Worm (Caenorhabditis elegans) whole organism, midembryonic: ENCODE measurements around the gene somi-1.

ENCODE experiments used
- T22C8.4 ChIP-seq: fragments of 200-800 bp; sonication (Bioruptor generic); IDR thresholded peaks from 2 replicates; pipeline ENCODE4 v1.3.6; 2022; ENCODE audit warnings: missing genetic modification characterization, missing compliant biosample characterization
- cog-1 ChIP-seq: sonication (generic microtip); optimal IDR thresholded peaks from 2 replicates; lab custom pipeline; 2016; ENCODE audit warnings: missing genetic modification characterization, missing compliant biosample characterization
- flt-1 ChIP-seq: fragments of 200-800 bp; sonication (Bioruptor generic); IDR thresholded peaks from 2 replicates; pipeline ENCODE4 v1.3.6; 2022; ENCODE audit warnings: missing genetic modification characterization, missing compliant biosample characterization
- klf-2 ChIP-seq: fragments of 200-800 bp; sonication (Bioruptor generic); conservative IDR thresholded peaks from 2 replicates; pipeline ENCODE4 v1.3.6; 2022; ENCODE audit warnings: missing genetic modification reagents, missing genetic modification characterization, missing compliant biosample characterization
- med-1 ChIP-seq: sonication (generic microtip); optimal IDR thresholded peaks from 2 replicates; lab custom pipeline; 2017; ENCODE audit warnings: missing genetic modification characterization, mild to moderate bottlenecking, missing compliant biosample characterization, antibody characterized with exemption, missing genetic modification reagents; ENCODE audit not compliant: insufficient read depth
- ref-1 ChIP-seq: fragments of 200-800 bp; sonication (Bioruptor generic); conservative IDR thresholded peaks from 2 replicates; pipeline ENCODE4 v1.3.6; 2022; ENCODE audit warnings: missing genetic modification reagents, missing genetic modification characterization, missing compliant biosample characterization
- tab-1 ChIP-seq: fragments of 200-800 bp; sonication (Bioruptor generic); IDR thresholded peaks from 2 replicates; pipeline ENCODE4 v1.3.6; 2022; ENCODE audit warnings: missing genetic modification characterization, missing compliant biosample characterization
- ztf-23 ChIP-seq: fragments of 200-800 bp; sonication (Bioruptor generic); IDR thresholded peaks from 2 replicates; pipeline ENCODE4 v1.3.6; 2022; ENCODE audit warnings: missing genetic modification reagents, missing genetic modification characterization, missing compliant biosample characterization
- ztf-29 ChIP-seq: fragments of 200-800 bp; sonication (Bioruptor generic); IDR thresholded peaks from 2 replicates; pipeline ENCODE4 v1.3.6; 2022; ENCODE audit warnings: missing genetic modification reagents, missing genetic modification characterization, missing compliant biosample characterization

somi-1 gene

DNA sequence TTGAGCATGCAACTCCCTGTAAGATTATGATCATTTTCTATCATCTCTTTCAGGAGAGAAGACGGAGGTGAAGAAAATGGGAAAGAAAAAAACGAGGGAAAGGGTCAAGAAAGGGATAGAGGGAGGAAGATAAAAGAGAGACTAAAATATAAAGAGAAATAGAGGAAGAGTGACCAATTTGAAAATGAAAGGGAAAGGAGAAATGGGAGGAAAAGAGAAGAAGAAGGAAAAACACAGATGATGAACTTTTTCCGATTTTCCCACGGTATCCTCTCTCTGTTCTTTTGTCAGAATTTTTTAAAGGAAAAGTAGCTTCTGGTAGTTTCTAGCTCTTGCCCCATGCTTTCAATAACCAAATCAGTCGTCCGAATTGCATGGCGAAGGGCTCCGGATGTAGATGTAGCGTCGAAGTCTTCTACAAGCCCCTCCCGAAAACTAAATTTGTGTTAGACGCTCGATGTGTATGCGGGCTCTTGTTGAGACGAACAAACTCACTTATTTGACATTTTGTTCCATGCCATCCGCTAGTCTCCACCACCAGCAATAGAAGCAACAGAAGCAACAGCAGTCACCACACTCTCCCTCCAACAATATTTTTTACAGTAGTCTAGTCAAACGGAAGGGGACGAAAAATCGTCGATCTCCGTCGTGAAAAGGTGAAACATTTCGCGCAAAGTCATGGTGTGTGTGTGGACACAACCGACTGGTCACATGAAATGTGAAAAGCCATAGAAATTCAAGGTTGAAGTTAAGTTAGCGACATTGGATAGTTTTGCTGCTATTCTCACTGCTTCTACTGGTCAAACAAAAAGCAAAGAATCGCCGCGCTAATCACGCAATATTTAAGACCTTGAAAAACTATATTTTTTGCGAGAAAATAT is at the start of gene somi-1:
Gene somi-1, minus strand, starts transcription at position 18 of the 881 bp plus-strand sequence.
- TF ChIP-seq T22C8.4 (GFP tag; lab: Robert Waterston, UW): no peak
- peak; percentile 15; the same call in 1 of the 2 replicates for TF ChIP-seq ztf-23

DNA sequence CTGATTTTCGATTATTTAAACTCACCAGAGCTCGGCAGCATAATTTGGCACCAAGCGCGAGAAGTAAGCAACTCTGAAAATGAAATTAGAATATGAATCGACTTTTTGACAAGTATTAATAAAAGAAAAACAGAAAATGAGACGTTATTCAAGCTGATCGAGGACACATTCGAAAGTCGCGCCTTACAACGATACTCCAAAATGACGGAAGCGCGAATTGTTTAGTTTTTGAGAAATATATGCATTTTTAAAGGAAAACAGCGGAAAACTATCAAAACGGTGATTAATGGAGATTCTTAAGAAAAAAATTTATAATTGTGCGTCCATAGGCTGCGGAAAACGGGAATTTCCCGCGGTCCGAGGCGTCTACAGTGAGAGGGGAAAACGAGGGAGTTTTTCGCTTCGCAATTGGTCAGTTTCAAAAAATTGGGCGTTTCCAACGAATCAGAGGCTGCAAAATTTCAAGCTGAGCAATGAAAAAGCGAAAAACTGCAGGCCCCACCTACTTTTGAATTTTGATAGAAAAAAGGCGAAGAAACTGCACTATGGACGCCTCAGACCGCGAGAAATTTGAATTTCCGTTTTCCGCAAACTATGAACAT is 46.4 kb upstream of the somi-1 start, which contains the start of gene mes-4:
Gene mes-4, minus strand, starts transcription at position 73 of the 602 bp plus-strand sequence.
- TF ChIP-seq med-1: no peak
- no peak for TF ChIP-seq flt-1
- no peak for TF ChIP-seq cog-1 (tag; lab: Kevin White, UChicago)
- TF ChIP-seq ref-1 (GFP tag; lab: Robert Waterston, UW): no peak
- TF ChIP-seq ztf-23: no peak
- TF ChIP-seq ztf-29: no peak
- TF ChIP-seq tab-1 (GFP tag; lab: Robert Waterston, UW): no peak
- no peak for TF ChIP-seq T22C8.4 (GFP tag; lab: Robert Waterston, UW)
- TF ChIP-seq klf-2: no peak

DNA sequence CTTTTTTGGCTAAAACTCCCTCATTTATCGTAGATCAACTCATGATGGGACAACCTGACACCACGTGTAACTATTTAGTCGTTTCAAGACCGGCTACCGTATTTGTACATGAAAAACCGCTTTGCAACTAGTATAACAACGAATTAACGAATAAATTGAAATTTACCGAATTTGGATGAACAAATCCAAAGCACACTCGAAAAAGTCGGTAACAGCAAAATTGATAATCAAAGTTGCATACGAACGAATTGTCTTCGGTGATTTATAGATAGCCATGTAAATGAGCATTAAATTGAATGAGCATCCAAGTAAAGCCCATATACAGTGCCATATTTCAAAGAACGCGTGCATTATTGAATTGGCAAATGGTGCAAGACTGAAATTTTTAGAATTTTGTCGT is 41.2 kb upstream of the somi-1 start, which contains the start of gene srd-17:
Gene srd-17, minus strand, starts transcription at position 351 of the 400 bp plus-strand sequence.
- TF ChIP-seq ref-1 (GFP tag; lab: Robert Waterston, UW): no peak
- no peak for TF ChIP-seq cog-1 (tag; lab: Kevin White, UChicago)
- no peak for TF ChIP-seq ztf-23
- no peak for TF ChIP-seq flt-1
- no peak for TF ChIP-seq T22C8.4 (GFP tag; lab: Robert Waterston, UW)
- no peak for TF ChIP-seq tab-1 (GFP tag; lab: Robert Waterston, UW)
- no peak for TF ChIP-seq ztf-29
- TF ChIP-seq med-1: no peak
- no peak for TF ChIP-seq klf-2

DNA sequence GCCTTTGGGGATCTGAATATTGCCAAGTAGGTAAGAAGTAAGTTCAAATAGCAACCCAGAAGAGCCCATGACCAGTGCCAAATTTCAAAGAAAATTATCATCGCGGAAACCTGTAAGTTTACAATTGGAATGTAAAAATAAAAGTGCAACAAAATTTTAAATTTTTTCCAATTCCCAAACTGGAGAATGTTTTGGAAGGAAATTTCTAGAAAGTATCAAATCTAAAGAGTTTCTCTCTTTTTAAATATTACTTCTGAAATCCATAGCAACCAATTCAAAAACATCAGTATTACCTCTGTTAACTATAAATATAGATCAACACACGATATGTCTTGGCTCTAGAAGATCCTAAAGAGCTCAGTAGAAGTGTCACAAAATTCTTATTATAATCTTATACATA is 37.5 kb upstream of the somi-1 start, which contains the start of gene srd-19:
Gene srd-19, minus strand, starts transcription at position 101 of the 400 bp plus-strand sequence.
- TF ChIP-seq tab-1 (GFP tag; lab: Robert Waterston, UW): no peak
- TF ChIP-seq ztf-29: no peak

DNA sequence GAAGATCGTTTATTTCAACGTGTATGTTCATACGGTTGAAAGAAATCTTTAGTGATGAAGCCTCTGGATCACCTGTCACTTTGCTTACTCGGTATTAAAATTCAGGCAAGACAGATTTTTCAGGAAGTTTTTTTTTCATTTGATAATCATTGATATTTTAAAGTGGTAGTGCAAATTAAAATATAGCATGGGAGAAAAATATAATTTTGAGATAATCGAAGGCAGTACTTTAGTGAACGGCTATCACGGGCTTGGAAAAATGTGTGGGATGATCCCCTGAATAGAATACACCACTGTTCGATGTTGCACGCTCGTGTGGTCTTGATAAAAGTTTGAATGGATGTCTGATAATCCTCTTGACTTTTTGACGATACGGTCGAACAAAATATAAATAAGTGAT is 36.2 kb upstream of the somi-1 start:
- TF ChIP-seq ref-1 (GFP tag; lab: Robert Waterston, UW): no peak
- no peak for TF ChIP-seq T22C8.4 (GFP tag; lab: Robert Waterston, UW)
- no peak for TF ChIP-seq tab-1 (GFP tag; lab: Robert Waterston, UW)
- no peak for TF ChIP-seq flt-1
- no peak for TF ChIP-seq med-1
- no peak for TF ChIP-seq cog-1 (tag; lab: Kevin White, UChicago)
- no peak for TF ChIP-seq klf-2
- TF ChIP-seq ztf-23: no peak
- TF ChIP-seq ztf-29: no peak

DNA sequence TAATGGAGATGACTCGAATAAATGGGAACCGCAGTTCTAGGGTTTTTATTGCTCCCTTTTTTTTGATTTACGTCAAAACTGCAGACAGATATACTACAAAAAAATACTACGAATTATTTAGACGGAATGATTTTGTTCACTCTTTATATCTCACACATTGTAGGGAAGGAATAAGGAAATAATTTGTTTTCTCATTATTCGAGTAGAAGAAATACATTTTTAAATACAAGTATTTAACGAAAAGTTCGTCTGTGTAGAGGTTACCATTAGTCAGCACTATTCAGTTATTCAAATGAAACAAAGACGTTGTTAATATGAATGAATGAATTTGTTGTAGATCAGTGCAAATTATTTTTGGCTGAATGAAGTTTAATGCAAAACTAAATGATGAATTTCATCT is 35.6 kb upstream of the somi-1 start, which contains the start of gene srd-18:
Gene srd-18, minus strand, starts transcription at position 101 of the 400 bp plus-strand sequence.
- TF ChIP-seq ztf-29: no peak
- no peak for TF ChIP-seq tab-1 (GFP tag; lab: Robert Waterston, UW)
- no peak for TF ChIP-seq cog-1 (tag; lab: Kevin White, UChicago)
- TF ChIP-seq flt-1: no peak
- TF ChIP-seq ref-1 (GFP tag; lab: Robert Waterston, UW): no peak
- TF ChIP-seq ztf-23: no peak
- no peak for TF ChIP-seq med-1
- TF ChIP-seq klf-2: no peak
- TF ChIP-seq T22C8.4 (GFP tag; lab: Robert Waterston, UW): no peak

DNA sequence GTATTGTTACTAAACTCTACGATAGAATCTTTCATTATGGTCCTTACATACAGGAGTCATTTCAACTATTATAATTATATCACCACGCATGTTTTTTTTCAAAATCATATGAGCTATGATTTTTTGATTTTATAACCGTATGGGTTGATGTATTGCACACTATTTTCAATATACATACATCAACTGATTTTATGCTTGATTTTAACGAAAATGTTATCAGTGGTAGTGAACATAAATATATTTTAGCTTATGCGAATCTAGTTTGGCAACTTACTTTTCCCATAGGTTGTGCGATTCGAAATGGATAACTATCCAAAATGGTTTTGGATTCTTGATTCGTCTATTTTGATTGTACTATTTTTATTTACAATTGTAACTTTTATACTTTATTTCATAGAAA is 32.4 kb upstream of the somi-1 start, which contains the start of gene srv-10:
Gene srv-10, plus strand, starts transcription at position 301 of the 400 bp plus-strand sequence.
- TF ChIP-seq flt-1 (no peak), T22C8.4 (GFP tag; lab: Robert Waterston, UW) (no peak), med-1 (no peak), ztf-23 (no peak), tab-1 (GFP tag; lab: Robert Waterston, UW) (no peak), cog-1 (tag; lab: Kevin White, UChicago) (no peak), ref-1 (GFP tag; lab: Robert Waterston, UW) (no peak), ztf-29 (no peak), klf-2 (no peak)

DNA sequence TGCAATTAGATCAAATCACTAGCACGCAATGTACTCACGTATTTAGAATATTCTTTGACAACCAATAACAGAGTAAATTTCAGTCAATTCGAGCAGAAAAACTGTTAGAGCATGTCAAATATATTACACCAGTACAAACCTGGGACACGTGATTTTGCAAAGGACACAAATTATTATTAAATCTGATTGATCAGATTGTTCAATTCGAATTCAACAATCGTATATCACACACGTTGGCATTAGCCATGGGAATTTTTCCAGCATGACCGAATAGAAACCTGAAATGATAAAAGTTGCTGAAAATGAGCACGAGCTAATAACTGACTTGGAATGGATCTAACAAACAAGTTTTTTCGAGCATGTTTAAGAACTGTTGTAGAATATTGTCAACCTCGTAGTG is 31.9 kb upstream of the somi-1 start, which contains the start of gene srv-9:
Gene srv-9, minus strand, starts transcription at position 101 of the 400 bp plus-strand sequence.
- TF ChIP-seq cog-1 (tag; lab: Kevin White, UChicago) (no peak), T22C8.4 (GFP tag; lab: Robert Waterston, UW) (no peak), ztf-29 (no peak), ztf-23 (no peak), flt-1 (no peak), tab-1 (GFP tag; lab: Robert Waterston, UW) (no peak), med-1 (no peak), klf-2 (no peak), ref-1 (GFP tag; lab: Robert Waterston, UW) (no peak)

DNA sequence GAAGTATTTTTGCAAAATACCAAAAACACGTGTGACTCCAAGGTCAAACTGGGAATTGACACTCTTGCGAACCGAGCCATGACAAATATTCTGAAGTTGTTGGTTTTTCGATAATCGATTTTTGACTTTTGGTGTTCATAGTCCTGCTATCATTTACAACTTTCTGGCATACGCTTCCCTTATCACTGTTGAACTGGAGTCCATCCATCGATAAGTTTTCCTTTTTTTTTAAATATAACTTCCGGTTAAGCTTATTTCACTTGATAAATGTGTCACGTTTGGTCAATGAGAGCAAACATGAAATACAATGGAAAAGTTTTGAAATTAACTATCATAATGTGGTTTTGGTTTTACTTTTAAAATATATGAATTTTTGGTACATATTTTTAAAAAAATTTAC is 30.5 kb upstream of the somi-1 start:
- TF ChIP-seq ztf-23 (no peak), ref-1 (GFP tag; lab: Robert Waterston, UW) (no peak), med-1 (no peak), ztf-29 (no peak)

DNA sequence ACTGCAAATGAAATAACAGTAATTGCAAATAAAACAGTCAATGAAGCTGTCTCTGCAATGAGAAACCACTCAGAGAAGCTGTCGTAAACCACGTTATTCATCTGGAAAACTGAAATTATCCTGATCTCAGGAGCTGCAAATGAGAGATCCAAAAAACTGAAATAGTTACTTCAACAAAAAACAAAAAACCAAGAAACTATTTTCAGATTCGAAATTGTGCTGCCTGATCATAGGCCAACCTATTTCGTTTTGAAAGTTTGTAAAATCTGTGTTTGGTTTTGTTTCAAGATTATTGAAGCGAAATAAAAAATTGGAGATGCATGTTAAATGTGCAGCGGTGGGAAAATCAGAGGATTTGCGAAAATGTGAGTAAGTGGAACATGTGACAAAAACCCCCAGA is 29.4 kb upstream of the somi-1 start, which contains the start of gene srv-8:
Gene srv-8, minus strand, starts transcription at position 101 of the 400 bp plus-strand sequence.
- TF ChIP-seq tab-1 (GFP tag; lab: Robert Waterston, UW) (no peak), med-1 (no peak), T22C8.4 (GFP tag; lab: Robert Waterston, UW) (no peak), klf-2 (no peak), ztf-23 (no peak), ztf-29 (no peak), ref-1 (GFP tag; lab: Robert Waterston, UW) (no peak), flt-1 (no peak), cog-1 (tag; lab: Kevin White, UChicago) (no peak)
